Worm (Caenorhabditis elegans): ENCODE data around the gene unc-47.

The unc-47 gene

DNA sequence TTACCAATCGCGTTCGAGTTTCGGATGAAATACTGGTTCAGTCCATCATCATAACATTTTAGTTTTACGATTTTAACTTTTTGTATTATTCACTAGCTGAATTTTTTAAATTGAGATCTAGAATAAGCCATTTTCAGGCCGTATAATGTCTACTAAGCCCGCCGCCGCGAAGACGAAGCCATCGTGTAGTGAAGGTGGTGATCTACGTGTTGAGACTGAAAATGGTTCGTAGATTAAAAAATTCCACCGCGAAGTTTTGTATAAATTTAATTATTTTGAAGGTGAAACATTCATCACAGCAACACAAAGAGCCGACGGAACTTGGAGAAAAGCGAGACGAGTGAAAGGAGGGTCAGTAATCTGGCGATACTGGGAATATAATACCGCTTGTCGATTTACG is 23.6 kb upstream of the unc-47 start, which contains the start of gene T20G5.9 (continued):
- no peak for TF ChIP-seq snpc-4 (GFP tag; optimal IDR thresholded peaks at IDR 0.05)
- TF ChIP-seq snpc-4 (tag; optimal IDR thresholded peaks at IDR 0.05), result no peak
- TF ChIP-seq rcor-1 (GFP tag; IDR thresholded peaks at IDR 0.05), result peak; percentile 16; the same call in 1 of the 2 replicates
- no peak for TF ChIP-seq him-1 (tag; optimal IDR thresholded peaks at IDR 0.05)
- TF ChIP-seq pbrm-1 (GFP tag; IDR thresholded peaks at IDR 0.05), result no peak
- TF ChIP-seq egrh-3 (GFP tag; IDR thresholded peaks at IDR 0.05), result no peak
- TF ChIP-seq mxl-1 (tag; optimal IDR thresholded peaks at IDR 0.05), result no peak
- TF ChIP-seq ztf-3 (GFP tag; optimal IDR thresholded peaks at IDR 0.05), result no peak
- no peak for TF ChIP-seq F22D6.2 (tag; optimal IDR thresholded peaks at IDR 0.05)
- TF ChIP-seq lin-54 (GFP tag; optimal IDR thresholded peaks at IDR 0.05), result peak; percentile 9
- no peak for TF ChIP-seq attf-5 (GFP tag; optimal IDR thresholded peaks at IDR 0.05)
- no peak for TF ChIP-seq ceh-40 (GFP tag; IDR thresholded peaks at IDR 0.05)
- no peak for TF ChIP-seq madf-3 (GFP tag; IDR thresholded peaks at IDR 0.05)
- TF ChIP-seq nhr-80 (tag; optimal IDR thresholded peaks at IDR 0.05), result no peak
- 0 out of 2 replicates have a peak, but pooled peaks have one; percentile 29 for TF ChIP-seq hsf-1 (GFP tag; IDR thresholded peaks at IDR 0.05)
- TF ChIP-seq ZK185.1 (tag; optimal IDR thresholded peaks at IDR 0.05; ENCODE audit: poor library complexity, severe bottlenecking), result no peak
- no peak for TF ChIP-seq Y56A3A.18 (GFP tag; IDR thresholded peaks at IDR 0.05)
- no peak for TF ChIP-seq sptf-2 (GFP tag; optimal IDR thresholded peaks at IDR 0.05)
- TF ChIP-seq ztf-26 (tag; optimal IDR thresholded peaks at IDR 0.05), result no peak
- peak; percentile 48; the same call in 1 of the 2 replicates for TF ChIP-seq D2030.7 (GFP tag; IDR thresholded peaks at IDR 0.05)
- no peak for TF ChIP-seq dpl-1 (GFP tag; optimal IDR thresholded peaks at IDR 0.05)
- TF ChIP-seq mcd-1 (GFP tag; IDR thresholded peaks at IDR 0.05), result 0 out of 2 replicates have a peak, but pooled peaks have one; percentile 25
- TF ChIP-seq F23B12.7 (tag; optimal IDR thresholded peaks at IDR 0.05; ENCODE audit: insufficient read depth), result no peak
- TF ChIP-seq Y53G8AR.9 (GFP tag; conservative IDR thresholded peaks at IDR 0.05), result 0 out of 2 replicates have a peak, but pooled peaks have one; percentile 6
- no peak for TF ChIP-seq nhr-120 (GFP tag; IDR thresholded peaks at IDR 0.05)
- no peak for TF ChIP-seq K12H6.12 (tag; optimal IDR thresholded peaks at IDR 0.05)
- peak; percentile 72 for TF ChIP-seq madf-8 (GFP tag; conservative IDR thresholded peaks at IDR 0.05)
- no peak for TF ChIP-seq C06A6.2 (GFP tag; conservative IDR thresholded peaks at IDR 0.05)
- no peak for TF ChIP-seq snpc-1.1 (tag; optimal IDR thresholded peaks at IDR 0.05; ENCODE audit: insufficient read depth)
- TF ChIP-seq let-607 (tag; optimal IDR thresholded peaks at IDR 0.05), result no peak
- no peak for TF ChIP-seq zfh-2 (GFP tag; conservative IDR thresholded peaks at IDR 0.05)
- TF ChIP-seq ceh-79 (tag; optimal IDR thresholded peaks at IDR 0.05), result no peak
- TF ChIP-seq nhr-27 (tag; optimal IDR thresholded peaks at IDR 0.05), result no peak
- no peak for TF ChIP-seq ztf-6 (GFP tag; IDR thresholded peaks at IDR 0.05)
- TF ChIP-seq ama-1 (optimal IDR thresholded peaks at IDR 0.05), result peak; percentile 31
- TF ChIP-seq ama-1 (GFP tag; optimal IDR thresholded peaks at IDR 0.05), result peak in 1 of 2 experiments; percentile 19
- TF ChIP-seq cebp-2 (GFP tag; IDR thresholded peaks at IDR 0.05), result no peak
- no peak for TF ChIP-seq F10E7.11 (tag; optimal IDR thresholded peaks at IDR 0.05)
- no peak for TF ChIP-seq rec-8 (tag; optimal IDR thresholded peaks at IDR 0.05)
- TF ChIP-seq gei-17 (GFP tag; optimal IDR thresholded peaks at IDR 0.05), result no peak
- TF ChIP-seq Y53F4B.3 (GFP tag; IDR thresholded peaks at IDR 0.05), result no peak
- no peak for TF ChIP-seq nfya-2 (GFP tag; IDR thresholded peaks at IDR 0.05)
- no peak for TF ChIP-seq hlh-12 (tag; optimal IDR thresholded peaks at IDR 0.05)
- no peak for TF ChIP-seq sea-2 (GFP tag; IDR thresholded peaks at IDR 0.05)
- no peak for TF ChIP-seq somi-1 (GFP tag; optimal IDR thresholded peaks at IDR 0.05)
- TF ChIP-seq aptf-2 (GFP tag; conservative IDR thresholded peaks at IDR 0.05), result no peak
- no peak for TF ChIP-seq egl-18 (GFP tag; IDR thresholded peaks at IDR 0.05)
- no peak for TF ChIP-seq attf-3 (GFP tag; conservative IDR thresholded peaks at IDR 0.05)
- TF ChIP-seq tlf-1 (GFP tag; optimal IDR thresholded peaks at IDR 0.05), result no peak
